Fruit fly (Drosophila melanogaster): ENCODE results near the gene Ino80.

Ino80 gene

DNA sequence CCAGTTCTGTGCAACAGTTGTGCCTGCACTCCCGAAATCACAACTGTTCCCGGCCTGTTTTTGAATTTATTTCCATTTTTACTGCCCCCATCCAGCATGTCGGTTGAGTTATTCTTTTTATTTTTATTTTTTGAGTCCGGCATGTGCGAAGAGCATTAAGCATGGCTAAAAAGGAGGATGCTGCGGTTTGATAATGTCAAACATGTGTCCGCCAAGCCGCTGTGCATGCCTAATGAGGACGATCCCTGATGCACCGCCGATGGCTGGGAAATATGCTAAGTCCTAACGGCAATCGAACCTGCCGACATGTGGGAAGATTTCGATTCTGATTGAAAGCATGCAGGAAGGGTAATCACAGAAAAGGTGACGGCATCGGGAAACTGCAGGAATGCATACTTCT lies 56.4 kb downstream of the Ino80 start:
- no peak for TF ChIP-seq Pif1A (GFP tag; optimal IDR thresholded peaks at IDR 0.05)

- TF ChIP-seq CG8159 (tag; optimal IDR thresholded peaks at IDR 0.05) (no peak), Pif1A (GFP tag; optimal IDR thresholded peaks at IDR 0.05) (no peak), CG17806 (tag; optimal IDR thresholded peaks at IDR 0.05) (no peak), D1 (tag; optimal IDR thresholded peaks at IDR 0.05) (no peak), CG10348 (GFP tag; IDR thresholded peaks at IDR 0.05) (no peak), CG12605 (GFP tag; IDR thresholded peaks at IDR 0.05) (no peak)
Measured at dm6 chr3R:19345214-19345613, 57.7 kb downstream of the Ino80 start.

DNA sequence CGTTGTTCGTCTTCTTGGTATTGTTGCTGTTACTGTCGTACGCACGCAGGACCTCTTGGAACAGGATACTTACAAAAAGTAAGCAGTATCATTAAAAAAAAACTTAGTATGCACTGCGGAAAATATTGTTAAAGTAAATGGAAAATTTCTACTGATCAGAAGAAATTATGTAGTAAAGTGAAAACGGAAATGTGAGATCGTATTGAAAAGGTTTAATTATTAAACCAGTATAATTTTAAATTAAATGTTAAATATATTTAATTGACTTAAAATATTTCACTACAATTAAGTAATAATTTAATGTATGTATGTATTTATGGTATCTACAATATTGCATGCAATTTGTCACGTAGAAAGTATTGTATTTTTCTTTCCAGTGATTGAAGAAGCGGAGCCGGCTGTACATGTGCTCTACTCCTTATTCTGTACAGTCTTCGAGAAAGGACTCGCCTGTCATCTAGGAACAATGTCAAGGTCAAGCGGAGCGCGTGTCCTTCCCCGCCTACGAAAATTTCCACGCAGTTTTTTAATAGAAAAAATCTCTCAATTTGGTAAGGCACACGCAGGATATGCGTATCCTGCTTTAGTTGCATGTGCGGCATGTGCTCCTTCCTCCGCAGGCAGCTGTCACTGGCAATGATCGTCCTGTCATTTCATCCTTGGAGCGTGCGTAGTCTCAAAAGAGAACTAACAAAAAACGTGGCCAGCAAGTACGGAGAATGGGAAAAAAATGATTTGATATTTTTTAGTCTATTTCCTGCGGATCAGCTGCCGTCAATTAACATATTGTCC lies 59.2 kb downstream of the Ino80 start:
- TF ChIP-seq Ets98B (GFP tag; IDR thresholded peaks at IDR 0.05), result no peak
- TF ChIP-seq CG4496 (GFP tag; IDR thresholded peaks at IDR 0.05), result no peak
- TF ChIP-seq fd96Ca (GFP tag; IDR thresholded peaks at IDR 0.05), result no peak
- TF ChIP-seq D1 (tag; optimal IDR thresholded peaks at IDR 0.05), result no peak
- no peak for TF ChIP-seq CG34367 (tag; optimal IDR thresholded peaks at IDR 0.05)
- TF ChIP-seq rn (GFP tag; IDR thresholded peaks at IDR 0.05), result no peak
- TF ChIP-seq Pif1B (GFP tag; optimal IDR thresholded peaks at IDR 0.05), result no peak
- TF ChIP-seq CG14655 (GFP tag; optimal IDR thresholded peaks at IDR 0.05), result no peak
- TF ChIP-seq CG8301 (tag; optimal IDR thresholded peaks at IDR 0.05), result no peak
- TF ChIP-seq CG12605 (GFP tag; IDR thresholded peaks at IDR 0.05), result no peak
- no peak for TF ChIP-seq CG13204 (GFP tag; optimal IDR thresholded peaks at IDR 0.05)
- no peak for TF ChIP-seq CG8159 (tag; optimal IDR thresholded peaks at IDR 0.05)
- no peak for TF ChIP-seq CG15710 (tag; optimal IDR thresholded peaks at IDR 0.05)
- TF ChIP-seq CG10348 (GFP tag; IDR thresholded peaks at IDR 0.05), result no peak
- TF ChIP-seq CG17806 (tag; optimal IDR thresholded peaks at IDR 0.05), result no peak
- TF ChIP-seq CG9948 (tag; optimal IDR thresholded peaks at IDR 0.05), result no peak
- TF ChIP-seq Snoo (tag; optimal IDR thresholded peaks at IDR 0.05), result no peak
- no peak for TF ChIP-seq EcR (GFP tag; optimal IDR thresholded peaks at IDR 0.05)
- TF ChIP-seq CG32121 (GFP tag; IDR thresholded peaks at IDR 0.05), result no peak
- TF ChIP-seq Pif1A (GFP tag; optimal IDR thresholded peaks at IDR 0.05), result no peak

- TF ChIP-seq CG13204 (GFP tag; optimal IDR thresholded peaks at IDR 0.05), result no peak
Measured at dm6 chr3R:19341779-19342178, 61.2 kb downstream of the Ino80 start.

- TF ChIP-seq Pif1B (GFP tag; optimal IDR thresholded peaks at IDR 0.05) (no peak), CG9948 (tag; optimal IDR thresholded peaks at IDR 0.05) (no peak), Ets98B (GFP tag; IDR thresholded peaks at IDR 0.05) (no peak), rn (GFP tag; IDR thresholded peaks at IDR 0.05) (no peak), CG8301 (tag; optimal IDR thresholded peaks at IDR 0.05) (no peak), CG8159 (tag; optimal IDR thresholded peaks at IDR 0.05) (no peak), Snoo (tag; optimal IDR thresholded peaks at IDR 0.05) (no peak), CG32121 (GFP tag; IDR thresholded peaks at IDR 0.05) (no peak), D1 (tag; optimal IDR thresholded peaks at IDR 0.05) (no peak), Pif1A (GFP tag; optimal IDR thresholded peaks at IDR 0.05) (no peak), EcR (GFP tag; optimal IDR thresholded peaks at IDR 0.05) (no peak), gl (tag; optimal IDR thresholded peaks at IDR 0.05) (no peak), fd96Ca (GFP tag; IDR thresholded peaks at IDR 0.05) (no peak), CG13204 (GFP tag; optimal IDR thresholded peaks at IDR 0.05) (no peak), CG17806 (tag; optimal IDR thresholded peaks at IDR 0.05) (no peak), CG34367 (tag; optimal IDR thresholded peaks at IDR 0.05) (no peak), CG14655 (GFP tag; optimal IDR thresholded peaks at IDR 0.05) (no peak), CG12605 (GFP tag; IDR thresholded peaks at IDR 0.05) (no peak), CG15710 (tag; optimal IDR thresholded peaks at IDR 0.05) (no peak), CG4496 (GFP tag; IDR thresholded peaks at IDR 0.05) (no peak)
Measured at dm6 chr3R:19340312-19341079, 62.5 kb downstream of the Ino80 start.

- TF ChIP-seq gl (tag; optimal IDR thresholded peaks at IDR 0.05) (no peak), CG12605 (GFP tag; IDR thresholded peaks at IDR 0.05) (no peak), CG32121 (GFP tag; IDR thresholded peaks at IDR 0.05) (no peak), CG34367 (tag; optimal IDR thresholded peaks at IDR 0.05) (no peak), CG13204 (GFP tag; optimal IDR thresholded peaks at IDR 0.05) (no peak), fd96Ca (GFP tag; IDR thresholded peaks at IDR 0.05) (no peak), Pif1B (GFP tag; optimal IDR thresholded peaks at IDR 0.05) (no peak), Ets98B (GFP tag; IDR thresholded peaks at IDR 0.05) (no peak), CG9948 (tag; optimal IDR thresholded peaks at IDR 0.05) (no peak)
Measured at dm6 chr3R:19339205-19339724, 63.7 kb downstream of the Ino80 start.
